Fruit fly (Drosophila melanogaster) Kc167 (cell line): Measurements from ENCODE around the gene Argp.

Source experiments
- h ChIP-seq: fragments of >200 bp; optimal IDR thresholded peaks from 3 replicates; lab custom pipeline; 2018; ENCODE audit warnings: missing external identifiers
- insv ChIP-seq: fragments of >200 bp; optimal IDR thresholded peaks from 3 replicates; lab custom pipeline; 2018; ENCODE audit warnings: missing external identifiers
- psq ChIP-seq: fragments of >200 bp; optimal IDR thresholded peaks from 2 replicates; lab custom pipeline; 2017; ENCODE audit warnings: missing external identifiers

- TF ChIP-seq psq = peak; percentile 32
- no peak for TF ChIP-seq insv (lab: Kevin White, UChicago)
- no peak for TF ChIP-seq h (lab: Kevin White, UChicago)
Measured at dm6 chr3R:13683624-13684568, 25.8 kb downstream of the Argp start, which contains the start of gene flfl.
